4 worm cellular contexts compared by ENCODE assay signal in genomic region chrX:7680545-7681330, ce11.
A peak's percentile ranks its signal among the peaks of the same experiment; 100 is the strongest.
TF ChIP-seq lines count a peak whose summit lies in the region.

Gene stn-2, minus strand, starts transcription at chrX:7680619.

TF ChIP-seq in whole organism, L1 larva, 84 proteins besides CTCF, POLR2A, EP300 and RAD21 (continued from another document and continues in another):
- TF ChIP-seq sox-4 (tag; optimal IDR thresholded peaks at IDR 0.05; lab: Kevin White, UChicago) (no peak), snpc-4 (tag; optimal IDR thresholded peaks at IDR 0.05; lab: Kevin White, UChicago) (no peak), sup-37 (GFP tag; optimal IDR thresholded peaks at IDR 0.05; lab: Kevin White, UChicago) (no peak), hlh-4 (tag; optimal IDR thresholded peaks at IDR 0.05; lab: Kevin White, UChicago) (no peak), nhr-90 (tag; optimal IDR thresholded peaks at IDR 0.05; lab: Kevin White, UChicago; ENCODE audit: poor library complexity) (peak; percentile 51), isw-1 (GFP tag; IDR thresholded peaks at IDR 0.05; lab: Robert Waterston, UW) (no peak), ama-1 (optimal IDR thresholded peaks at IDR 0.05; lab: Kevin White, UChicago) (no peak), unc-98 (GFP tag; IDR thresholded peaks at IDR 0.05; lab: Robert Waterston, UW) (no peak), alr-1 (tag; optimal IDR thresholded peaks at IDR 0.05; lab: Kevin White, UChicago; ENCODE audit: borderline replicate concordance) (no peak), unc-30 (tag; optimal IDR thresholded peaks at IDR 0.05; lab: Kevin White, UChicago) (no peak), ceh-82 (tag; optimal IDR thresholded peaks at IDR 0.05; lab: Kevin White, UChicago) (no peak), nhr-28 (tag; optimal IDR thresholded peaks at IDR 0.05; lab: Kevin White, UChicago) (no peak), xbp-1 (tag; optimal IDR thresholded peaks at IDR 0.05; lab: Kevin White, UChicago) (no peak), jun-1 (tag; optimal IDR thresholded peaks at IDR 0.05; lab: Kevin White, UChicago) (no peak), swsn-7 (tag; optimal IDR thresholded peaks at IDR 0.05; lab: Kevin White, UChicago) (no peak), lin-39 (tag; optimal IDR thresholded peaks at IDR 0.05; lab: Kevin White, UChicago) (no peak), nhr-20 (tag; optimal IDR thresholded peaks at IDR 0.05; lab: Kevin White, UChicago) (peak; percentile 34), lsy-2 (tag; optimal IDR thresholded peaks at IDR 0.05; lab: Kevin White, UChicago) (no peak), zip-4 (GFP tag; optimal IDR thresholded peaks at IDR 0.05; lab: Kevin White, UChicago) (peak; percentile 1), nhr-76 (tag; optimal IDR thresholded peaks at IDR 0.05; lab: Kevin White, UChicago) (no peak), elt-3 (tag; optimal IDR thresholded peaks at IDR 0.05; lab: Kevin White, UChicago) (no peak), ceh-90 (tag; optimal IDR thresholded peaks at IDR 0.05; lab: Kevin White, UChicago) (no peak), lin-13 (GFP tag; optimal IDR thresholded peaks at IDR 0.05; lab: Kevin White, UChicago) (no peak), tbx-2 (tag; optimal IDR thresholded peaks at IDR 0.05; lab: Kevin White, UChicago) (no peak), nhr-19 (GFP tag; conservative IDR thresholded peaks at IDR 0.05; lab: Robert Waterston, UW) (peak; percentile 25; the same call in 1 of the 2 replicates), C34B4.2 (tag; optimal IDR thresholded peaks at IDR 0.05; lab: Kevin White, UChicago) (no peak), F16B12.6 (tag; optimal IDR thresholded peaks at IDR 0.05; lab: Kevin White, UChicago) (no peak), nhr-71 (tag; optimal IDR thresholded peaks at IDR 0.05; lab: Kevin White, UChicago) (peak; percentile 26), ztf-11 (tag; optimal IDR thresholded peaks at IDR 0.05; lab: Kevin White, UChicago) (no peak), tlp-1 (tag; optimal IDR thresholded peaks at IDR 0.05; lab: Kevin White, UChicago) (no peak), egl-13 (tag; optimal IDR thresholded peaks at IDR 0.05; lab: Kevin White, UChicago) (no peak), ets-5 (GFP tag; IDR thresholded peaks at IDR 0.05; lab: Robert Waterston, UW) (no peak), C04F5.9 (tag; optimal IDR thresholded peaks at IDR 0.05; lab: Kevin White, UChicago) (no peak)

TF ChIP-seq in whole organism, L3 larva, 47 proteins besides CTCF, POLR2A, EP300 and RAD21 (continued from another document):
- TF ChIP-seq lin-39 (tag; optimal IDR thresholded peaks at IDR 0.05; lab: Kevin White, UChicago) = peak; percentile 32
- no peak for TF ChIP-seq egl-5 (tag; optimal IDR thresholded peaks at IDR 0.05; lab: Kevin White, UChicago)
- TF ChIP-seq ama-1 (optimal IDR thresholded peaks at IDR 0.05; lab: Kevin White, UChicago) = no peak
- no peak for TF ChIP-seq nhr-25 (tag; optimal IDR thresholded peaks at IDR 0.05; lab: Kevin White, UChicago)
- TF ChIP-seq fos-1 (tag; optimal IDR thresholded peaks at IDR 0.05; lab: Kevin White, UChicago) = no peak
- no peak for TF ChIP-seq sea-2 (GFP tag; optimal IDR thresholded peaks at IDR 0.05; lab: Kevin White, UChicago)

TF ChIP-seq in whole organism, L4 larva, 104 proteins besides CTCF, POLR2A, EP300 and RAD21 (continued from another document):
- TF ChIP-seq php-3 (GFP tag; IDR thresholded peaks at IDR 0.05; lab: Robert Waterston, UW) = peak; percentile 24; the same call in 1 of the 2 replicates
- no peak for TF ChIP-seq spr-3 (GFP tag; optimal IDR thresholded peaks at IDR 0.05; lab: Kevin White, UChicago)
- peak; percentile 52; the same call in 1 of the 2 replicates for TF ChIP-seq nhr-41 (GFP tag; IDR thresholded peaks at IDR 0.05; lab: Robert Waterston, UW)
- no peak for TF ChIP-seq nhr-25 (tag; optimal IDR thresholded peaks at IDR 0.05; lab: Kevin White, UChicago; ENCODE audit: borderline replicate concordance, insufficient read depth)
- peak; percentile 76 for TF ChIP-seq vab-7 (GFP tag; IDR thresholded peaks at IDR 0.05; lab: Robert Waterston, UW)
- TF ChIP-seq madf-9 (GFP tag; conservative IDR thresholded peaks at IDR 0.05; lab: Robert Waterston, UW) = peak; percentile 52; the same call in 1 of the 2 replicates
- TF ChIP-seq dmd-9 (GFP tag; IDR thresholded peaks at IDR 0.05; lab: Robert Waterston, UW) = 0 out of 2 replicates have a peak, but pooled peaks have one; percentile 16
- TF ChIP-seq dmd-8 (GFP tag; IDR thresholded peaks at IDR 0.05; lab: Robert Waterston, UW) = 0 out of 2 replicates have a peak, but pooled peaks have one; percentile 64
- TF ChIP-seq duxl-1 (tag; optimal IDR thresholded peaks at IDR 0.05; lab: Kevin White, UChicago; ENCODE audit: poor library complexity) = peak; percentile 3
- TF ChIP-seq nhr-102 (tag; optimal IDR thresholded peaks at IDR 0.05; lab: Kevin White, UChicago) = peak; percentile 37
- no peak for TF ChIP-seq fos-1 (tag; optimal IDR thresholded peaks at IDR 0.05; lab: Kevin White, UChicago)
- TF ChIP-seq dve-1 (tag; optimal IDR thresholded peaks at IDR 0.05; lab: Kevin White, UChicago; ENCODE audit: insufficient read depth) = peak; percentile 38
- TF ChIP-seq Y5F2A.4 (GFP tag; optimal IDR thresholded peaks at IDR 0.05; lab: Kevin White, UChicago) = no peak
- TF ChIP-seq gei-8 (GFP tag; optimal IDR thresholded peaks at IDR 0.05; lab: Kevin White, UChicago) = peak; percentile 33
- no peak for TF ChIP-seq ceh-28 (tag; optimal IDR thresholded peaks at IDR 0.05; lab: Kevin White, UChicago)
- no peak for TF ChIP-seq zag-1 (tag; optimal IDR thresholded peaks at IDR 0.05; lab: Kevin White, UChicago)
- TF ChIP-seq snpc-4 (tag; optimal IDR thresholded peaks at IDR 0.05; lab: Kevin White, UChicago) = no peak
- TF ChIP-seq pha-4 (GFP tag; IDR thresholded peaks at IDR 0.05; lab: Robert Waterston, UW) = peak; percentile 56; the same call in 1 of the 2 replicates
- peak; percentile 10 for TF ChIP-seq pha-4 (tag; optimal IDR thresholded peaks at IDR 0.05; lab: Kevin White, UChicago)
- TF ChIP-seq zip-2 (tag; optimal IDR thresholded peaks at IDR 0.05; lab: Kevin White, UChicago) = no peak
- TF ChIP-seq lim-7 (GFP tag; IDR thresholded peaks at IDR 0.05; lab: Robert Waterston, UW) = peak; percentile 62
- TF ChIP-seq daf-16 (GFP tag; optimal IDR thresholded peaks at IDR 0.05; lab: Kevin White, UChicago) = peak in 1 of 2 experiments; percentile 48
- no peak for TF ChIP-seq daf-16 (tag; optimal IDR thresholded peaks at IDR 0.05; lab: Kevin White, UChicago)
- no peak for TF ChIP-seq nhr-76 (tag; optimal IDR thresholded peaks at IDR 0.05; lab: Kevin White, UChicago)
- TF ChIP-seq lin-15B (tag; optimal IDR thresholded peaks at IDR 0.05; lab: Kevin White, UChicago) = no peak
- TF ChIP-seq hlh-11 (tag; optimal IDR thresholded peaks at IDR 0.05; lab: Kevin White, UChicago) = peak; percentile 26
- TF ChIP-seq nhr-48 (tag; optimal IDR thresholded peaks at IDR 0.05; lab: Kevin White, UChicago) = peak; percentile 8
- TF ChIP-seq lsy-2 (tag; optimal IDR thresholded peaks at IDR 0.05; lab: Kevin White, UChicago) = peak in 1 of 2 experiments; percentile 8
- peak; percentile 44 for TF ChIP-seq T20F7.1 (GFP tag; optimal IDR thresholded peaks at IDR 0.05; lab: Kevin White, UChicago)
- peak; percentile 50 for TF ChIP-seq mes-2 (tag; optimal IDR thresholded peaks at IDR 0.05; lab: Kevin White, UChicago; ENCODE audit: poor library complexity, severe bottlenecking)
- no peak for TF ChIP-seq nhr-11 (tag; optimal IDR thresholded peaks at IDR 0.05; lab: Kevin White, UChicago)
- peak; percentile 7 for TF ChIP-seq nhr-28 (tag; optimal IDR thresholded peaks at IDR 0.05; lab: Kevin White, UChicago)
- TF ChIP-seq F26F4.8 (GFP tag; conservative IDR thresholded peaks at IDR 0.05; lab: Robert Waterston, UW) = 0 out of 2 replicates have a peak, but pooled peaks have one; percentile 6
- TF ChIP-seq dpl-1 (GFP tag; optimal IDR thresholded peaks at IDR 0.05; lab: Kevin White, UChicago) = no peak
- no peak for TF ChIP-seq tag-97 (GFP tag; IDR thresholded peaks at IDR 0.05; lab: Robert Waterston, UW)
- peak; percentile 75 for TF ChIP-seq aha-1 (tag; lab: Kevin White, UChicago)
- no peak for TF ChIP-seq jun-1 (tag; optimal IDR thresholded peaks at IDR 0.05; lab: Kevin White, UChicago)
- peak; percentile 48 for TF ChIP-seq dmd-6 (GFP tag; IDR thresholded peaks at IDR 0.05; lab: Robert Waterston, UW)
- no peak for TF ChIP-seq zfp-3 (GFP tag; conservative IDR thresholded peaks at IDR 0.05; lab: Robert Waterston, UW)
- TF ChIP-seq unc-62 (GFP tag; optimal IDR thresholded peaks at IDR 0.05 in 1 of 2; lab: Kevin White, UChicago) = peak in 1 of 2 experiments; percentile 72
- no peak for TF ChIP-seq unc-62 (tag; optimal IDR thresholded peaks at IDR 0.05; lab: Kevin White, UChicago)
- peak; percentile 55; the same call in 1 of the 2 replicates for TF ChIP-seq ctbp-1 (GFP tag; IDR thresholded peaks at IDR 0.05; lab: Robert Waterston, UW)
- no peak for TF ChIP-seq spr-1 (tag; optimal IDR thresholded peaks at IDR 0.05; lab: Kevin White, UChicago)
TF ChIP-seq in whole organism, L4 larva: peak in this region for 30.

TF ChIP-seq in whole organism, young adult, 124 proteins besides CTCF, POLR2A, EP300 and RAD21 (continued from another document and continues in another):
- peak; percentile 65 for TF ChIP-seq madf-10 (tag; optimal IDR thresholded peaks at IDR 0.05; lab: Kevin White, UChicago)
- no peak for TF ChIP-seq cebp-2 (GFP tag; IDR thresholded peaks at IDR 0.05; lab: Robert Waterston, UW)
- TF ChIP-seq ccch-3 (GFP tag; optimal IDR thresholded peaks at IDR 0.05; lab: Kevin White, UChicago) = no peak
- TF ChIP-seq F23B12.7 (tag; optimal IDR thresholded peaks at IDR 0.05; lab: Kevin White, UChicago; ENCODE audit: insufficient read depth) = peak; percentile 54
- no peak for TF ChIP-seq gei-17 (GFP tag; optimal IDR thresholded peaks at IDR 0.05; lab: Kevin White, UChicago)
- no peak for TF ChIP-seq pha-4 (tag; optimal IDR thresholded peaks at IDR 0.05; lab: Kevin White, UChicago)
- peak; percentile 80 for TF ChIP-seq die-1 (tag; optimal IDR thresholded peaks at IDR 0.05; lab: Kevin White, UChicago)
- no peak for TF ChIP-seq ztf-6 (GFP tag; IDR thresholded peaks at IDR 0.05; lab: Robert Waterston, UW)
- TF ChIP-seq nhr-27 (tag; optimal IDR thresholded peaks at IDR 0.05; lab: Kevin White, UChicago) = no peak
- TF ChIP-seq mes-4 (tag; optimal IDR thresholded peaks at IDR 0.05; lab: Kevin White, UChicago) = peak; percentile 16
- TF ChIP-seq ztf-26 (tag; optimal IDR thresholded peaks at IDR 0.05; lab: Kevin White, UChicago) = peak; percentile 8
- no peak for TF ChIP-seq nhr-179 (tag; optimal IDR thresholded peaks at IDR 0.05; lab: Kevin White, UChicago)
- TF ChIP-seq aptf-3 (GFP tag; IDR thresholded peaks at IDR 0.05; lab: Robert Waterston, UW) = no peak
- no peak for TF ChIP-seq efl-1 (GFP tag; optimal IDR thresholded peaks at IDR 0.05; lab: Kevin White, UChicago)
- TF ChIP-seq rcor-1 (GFP tag; IDR thresholded peaks at IDR 0.05; lab: Robert Waterston, UW) = no peak
- TF ChIP-seq sea-2 (GFP tag; IDR thresholded peaks at IDR 0.05; lab: Robert Waterston, UW) = no peak
- TF ChIP-seq lin-26 (GFP tag; IDR thresholded peaks at IDR 0.05; lab: Robert Waterston, UW) = peak; percentile 79
- peak; percentile 56 for TF ChIP-seq nhr-90 (tag; optimal IDR thresholded peaks at IDR 0.05; lab: Kevin White, UChicago)
- peak; percentile 69 for TF ChIP-seq pbrm-1 (GFP tag; IDR thresholded peaks at IDR 0.05; lab: Robert Waterston, UW)
- no peak for TF ChIP-seq snpc-4 (GFP tag; optimal IDR thresholded peaks at IDR 0.05; lab: Kevin White, UChicago)
- peak in 1 of 4 experiments; percentile 63 for TF ChIP-seq snpc-4 (tag; optimal IDR thresholded peaks at IDR 0.05; lab: Kevin White, UChicago)
- no peak for TF ChIP-seq attf-5 (GFP tag; optimal IDR thresholded peaks at IDR 0.05; lab: Kevin White, UChicago)
- TF ChIP-seq atf-7 (tag; optimal IDR thresholded peaks at IDR 0.05; lab: Kevin White, UChicago) = no peak
- no peak for TF ChIP-seq lsy-27 (tag; optimal IDR thresholded peaks at IDR 0.05; lab: Kevin White, UChicago; ENCODE audit: borderline replicate concordance, insufficient read depth)
- no peak for TF ChIP-seq fkh-3 (tag; optimal IDR thresholded peaks at IDR 0.05; lab: Kevin White, UChicago)
- TF ChIP-seq hlh-26 (GFP tag; conservative IDR thresholded peaks at IDR 0.05; lab: Robert Waterston, UW) = no peak
- TF ChIP-seq sdz-38 (tag; optimal IDR thresholded peaks at IDR 0.05; lab: Kevin White, UChicago) = no peak
- no peak for TF ChIP-seq F55B11.4 (tag; optimal IDR thresholded peaks at IDR 0.05; lab: Kevin White, UChicago; ENCODE audit: borderline replicate concordance, insufficient read depth)
- no peak for TF ChIP-seq sptf-2 (GFP tag; optimal IDR thresholded peaks at IDR 0.05; lab: Kevin White, UChicago)
- TF ChIP-seq nfya-1 (tag; optimal IDR thresholded peaks at IDR 0.05; lab: Kevin White, UChicago; ENCODE audit: borderline replicate concordance, insufficient read depth) = no peak
- no peak for TF ChIP-seq egl-18 (GFP tag; IDR thresholded peaks at IDR 0.05; lab: Robert Waterston, UW)
- 0 out of 2 replicates have a peak, but pooled peaks have one; percentile 55 for TF ChIP-seq Y95B8A.8 (GFP tag; IDR thresholded peaks at IDR 0.05; lab: Robert Waterston, UW)
- no peak for TF ChIP-seq mel-28 (tag; optimal IDR thresholded peaks at IDR 0.05; lab: Kevin White, UChicago; ENCODE audit: borderline replicate concordance)
- TF ChIP-seq him-1 (tag; optimal IDR thresholded peaks at IDR 0.05; lab: Kevin White, UChicago) = peak; percentile 91
- no peak for TF ChIP-seq aptf-2 (GFP tag; conservative IDR thresholded peaks at IDR 0.05; lab: Robert Waterston, UW)
- TF ChIP-seq C06A6.2 (GFP tag; conservative IDR thresholded peaks at IDR 0.05; lab: Robert Waterston, UW) = no peak
- no peak for TF ChIP-seq F33H1.4 (GFP tag; IDR thresholded peaks at IDR 0.05; lab: Robert Waterston, UW)
- no peak for TF ChIP-seq T07F8.4 (tag; optimal IDR thresholded peaks at IDR 0.05; lab: Kevin White, UChicago)
- no peak for TF ChIP-seq Y53F4B.3 (GFP tag; IDR thresholded peaks at IDR 0.05; lab: Robert Waterston, UW)
- TF ChIP-seq ztf-3 (GFP tag; optimal IDR thresholded peaks at IDR 0.05; lab: Kevin White, UChicago) = no peak
- no peak for TF ChIP-seq nfya-2 (GFP tag; IDR thresholded peaks at IDR 0.05; lab: Robert Waterston, UW)
- TF ChIP-seq ceh-27 (GFP tag; optimal IDR thresholded peaks at IDR 0.05; lab: Kevin White, UChicago) = no peak
- TF ChIP-seq Y56A3A.18 (GFP tag; IDR thresholded peaks at IDR 0.05; lab: Robert Waterston, UW) = no peak
- TF ChIP-seq tbp1 (GFP tag; optimal IDR thresholded peaks at IDR 0.05; lab: Kevin White, UChicago) = peak; percentile 87
- TF ChIP-seq hmg-1.2 (GFP tag; IDR thresholded peaks at IDR 0.05; lab: Robert Waterston, UW) = peak; percentile 64
- TF ChIP-seq ama-1 (optimal IDR thresholded peaks at IDR 0.05; lab: Kevin White, UChicago) = no peak
- TF ChIP-seq ama-1 (GFP tag; optimal IDR thresholded peaks at IDR 0.05; lab: Kevin White, UChicago) = no peak
- TF ChIP-seq zim-3 (tag; optimal IDR thresholded peaks at IDR 0.05; lab: Kevin White, UChicago) = no peak
- no peak for TF ChIP-seq egrh-3 (GFP tag; IDR thresholded peaks at IDR 0.05; lab: Robert Waterston, UW)
- peak; percentile 61 for TF ChIP-seq dox-1 (GFP tag; IDR thresholded peaks at IDR 0.05; lab: Robert Waterston, UW)
- TF ChIP-seq akir-1 (GFP tag; optimal IDR thresholded peaks at IDR 0.05; lab: Kevin White, UChicago) = no peak
- no peak for TF ChIP-seq madf-6 (GFP tag; IDR thresholded peaks at IDR 0.05; lab: Robert Waterston, UW)
- no peak for TF ChIP-seq unc-130 (GFP tag; optimal IDR thresholded peaks at IDR 0.05; lab: Kevin White, UChicago)
- peak; percentile 57 for TF ChIP-seq ztf-18 (tag; optimal IDR thresholded peaks at IDR 0.05; lab: Kevin White, UChicago)
- TF ChIP-seq D2030.7 (GFP tag; IDR thresholded peaks at IDR 0.05; lab: Robert Waterston, UW) = peak; percentile 60
- no peak for TF ChIP-seq hsf-1 (GFP tag; IDR thresholded peaks at IDR 0.05; lab: Robert Waterston, UW)
- peak; percentile 65 for TF ChIP-seq hlh-12 (tag; optimal IDR thresholded peaks at IDR 0.05; lab: Kevin White, UChicago)
- peak; percentile 73 for TF ChIP-seq B0261.1 (tag; optimal IDR thresholded peaks at IDR 0.05; lab: Kevin White, UChicago)
- TF ChIP-seq ztf-22 (GFP tag; optimal IDR thresholded peaks at IDR 0.05; lab: Kevin White, UChicago) = no peak
- no peak for TF ChIP-seq ceh-79 (tag; optimal IDR thresholded peaks at IDR 0.05; lab: Kevin White, UChicago)
- TF ChIP-seq rec-8 (tag; optimal IDR thresholded peaks at IDR 0.05; lab: Kevin White, UChicago) = peak; percentile 10 to 43
- no peak for TF ChIP-seq C17E4.6 (GFP tag; IDR thresholded peaks at IDR 0.05; lab: Robert Waterston, UW)
